Worm (Caenorhabditis elegans) whole organism, L2 larva: Measurements from ENCODE around the gene F54H12.4.
A peak's percentile ranks its signal among the peaks of the same experiment; 100 is the strongest.

ENCODE experiments used
- C34F6.9 ChIP-seq: fragments of 150-350 bp; optimal IDR thresholded peaks from 2 replicates; lab custom pipeline; 2014; ENCODE audit warnings: missing biosample characterization, missing genetic modification characterization
- F13H6.1 ChIP-seq: sonication (generic microtip); optimal IDR thresholded peaks from 2 replicates; lab custom pipeline; 2016; ENCODE audit warnings: missing genetic modification characterization, missing compliant biosample characterization
- R02D3.7 ChIP-seq: fragments of 150-350 bp; optimal IDR thresholded peaks from 2 replicates; lab custom pipeline; 2014; ENCODE audit warnings: missing biosample characterization, missing genetic modification characterization
- Y55F3AM.14 ChIP-seq: fragments of 200-800 bp; sonication (Bioruptor generic); optimal IDR thresholded peaks from 2 replicates; lab custom pipeline; 2018; ENCODE audit warnings: mild to moderate bottlenecking, missing genetic modification characterization, missing compliant biosample characterization
- ZK546.5 ChIP-seq: sonication (generic microtip); optimal IDR thresholded peaks from 2 replicates; lab custom pipeline; 2017; ENCODE audit warnings: missing biosample characterization, missing genetic modification characterization
- alr-1 ChIP-seq: fragments of 150-350 bp; optimal IDR thresholded peaks from 2 replicates; lab custom pipeline; 2014; ENCODE audit warnings: missing biosample characterization, missing genetic modification characterization
- aly-2 ChIP-seq: fragments of 150-350 bp; optimal IDR thresholded peaks from 2 replicates; lab custom pipeline; 2014; ENCODE audit warnings: missing biosample characterization, missing genetic modification characterization
- ama-1 ChIP-seq: fragments of 150-350 bp; optimal IDR thresholded peaks from 2 replicates; lab custom pipeline; 2018; ENCODE audit warnings: inconsistent platforms
- blmp-1 ChIP-seq: sonication (generic microtip); optimal IDR thresholded peaks from 2 replicates; lab custom pipeline; 2017; ENCODE audit warnings: missing genetic modification characterization, mild to moderate bottlenecking, missing compliant biosample characterization, antibody characterized with exemption, moderate library complexity; ENCODE audit not compliant: insufficient read depth
- ceh-16 ChIP-seq: fragments of 150-350 bp; optimal IDR thresholded peaks from 2 replicates; lab custom pipeline; 2014; ENCODE audit warnings: missing biosample characterization, missing genetic modification characterization
- ceh-82 ChIP-seq: fragments of 150-350 bp; optimal IDR thresholded peaks from 2 replicates; lab custom pipeline; 2014; ENCODE audit warnings: missing biosample characterization, missing genetic modification characterization
- crh-2 ChIP-seq: sonication (generic microtip); optimal IDR thresholded peaks from 2 replicates; lab custom pipeline; 2017; ENCODE audit warnings: missing biosample characterization, missing genetic modification characterization
- dmd-4 ChIP-seq: sonication (generic microtip); optimal IDR thresholded peaks from 2 replicates; lab custom pipeline; 2017; ENCODE audit warnings: missing biosample characterization, missing genetic modification characterization
- egl-27 ChIP-seq: sonication (generic microtip); optimal IDR thresholded peaks from 3 replicates; lab custom pipeline; 2017; ENCODE audit warnings: missing biosample characterization, missing genetic modification reagents, missing genetic modification characterization
- elt-1 ChIP-seq: fragments of 150-350 bp; optimal IDR thresholded peaks from 2 replicates; lab custom pipeline; 2014; ENCODE audit warnings: missing biosample characterization, missing genetic modification characterization
- elt-3 ChIP-seq: sonication (generic microtip); optimal IDR thresholded peaks from 2 replicates; lab custom pipeline; 2017; ENCODE audit warnings: missing biosample characterization, missing genetic modification characterization
- fos-1 ChIP-seq: fragments of 150-350 bp; optimal IDR thresholded peaks from 2 replicates; lab custom pipeline; 2014; ENCODE audit warnings: missing biosample characterization, missing genetic modification characterization
- gmeb-1 ChIP-seq: fragments of 150-350 bp; optimal IDR thresholded peaks from 2 replicates; lab custom pipeline; 2014; ENCODE audit warnings: missing biosample characterization, missing genetic modification characterization
- lin-11 ChIP-seq: fragments of 150-350 bp; sonication (generic microtip); optimal IDR thresholded peaks from 2 replicates; lab custom pipeline; 2014; ENCODE audit warnings: missing biosample characterization, missing genetic modification characterization, inconsistent platforms, mixed read lengths
- lin-13 ChIP-seq: fragments of 150-350 bp; optimal IDR thresholded peaks from 2 replicates; lab custom pipeline; 2014; ENCODE audit warnings: missing biosample characterization, missing genetic modification reagents, missing genetic modification characterization
- lin-39 ChIP-seq: fragments of 150-350 bp; optimal IDR thresholded peaks from 2 replicates; lab custom pipeline; 2014; ENCODE audit warnings: missing biosample characterization, missing genetic modification reagents, missing genetic modification characterization
- lsy-2 ChIP-seq, 2 experiments: fragments of 150-350 bp in 1 of 2; sonication (generic microtip) in 1 of 2; optimal IDR thresholded peaks; 2 replicates each; lab custom pipeline; 2014 to 2017; ENCODE audit warnings: missing biosample characterization in 2 of 2, missing genetic modification characterization in 2 of 2
- mab-5 ChIP-seq: fragments of 150-350 bp; optimal IDR thresholded peaks from 2 replicates; lab custom pipeline; 2014; ENCODE audit warnings: missing biosample characterization, missing genetic modification characterization
- mbf-1 ChIP-seq: sonication (generic microtip); optimal IDR thresholded peaks from 2 replicates; lab custom pipeline; 2017; ENCODE audit warnings: missing biosample characterization, missing genetic modification characterization
- mdl-1 ChIP-seq, 2 experiments: fragments of 150-350 bp in 1 of 2; sonication (generic microtip) in 1 of 2; optimal IDR thresholded peaks; 2 replicates each; lab custom pipeline; 2017; ENCODE audit warnings: missing biosample characterization in 2 of 2, missing genetic modification characterization in 2 of 2
- nhr-10 ChIP-seq: sonication (generic microtip); optimal IDR thresholded peaks from 2 replicates; lab custom pipeline; 2017; ENCODE audit warnings: missing biosample characterization, missing genetic modification characterization
- nhr-11 ChIP-seq: fragments of 150-350 bp; optimal IDR thresholded peaks from 2 replicates; lab custom pipeline; 2014; ENCODE audit warnings: missing biosample characterization, missing genetic modification characterization
- nhr-12 ChIP-seq: fragments of 150-350 bp; optimal IDR thresholded peaks from 2 replicates; lab custom pipeline; 2014; ENCODE audit warnings: missing biosample characterization, missing genetic modification characterization
- nhr-129 ChIP-seq: fragments of 150-350 bp; optimal IDR thresholded peaks from 2 replicates; lab custom pipeline; 2014; ENCODE audit warnings: missing biosample characterization, missing genetic modification characterization
- nhr-21 ChIP-seq: fragments of 150-350 bp; optimal IDR thresholded peaks from 2 replicates; lab custom pipeline; 2014; ENCODE audit warnings: missing biosample characterization, missing genetic modification characterization
- nhr-23 ChIP-seq: fragments of 150-350 bp; optimal IDR thresholded peaks from 2 replicates; lab custom pipeline; 2014; ENCODE audit warnings: missing biosample characterization, missing genetic modification reagents, missing genetic modification characterization
- nhr-237 ChIP-seq: fragments of 150-350 bp; optimal IDR thresholded peaks from 2 replicates; lab custom pipeline; 2014; ENCODE audit warnings: missing biosample characterization, missing genetic modification characterization
- nhr-25 ChIP-seq: fragments of 150-350 bp; sonication (generic microtip); optimal IDR thresholded peaks from 3 replicates; lab custom pipeline; 2014; ENCODE audit warnings: missing biosample characterization, missing genetic modification characterization
- nhr-6 ChIP-seq: fragments of 150-350 bp; optimal IDR thresholded peaks from 2 replicates; lab custom pipeline; 2014; ENCODE audit warnings: missing biosample characterization, missing genetic modification characterization
- nhr-77 ChIP-seq: fragments of 150-350 bp; optimal IDR thresholded peaks from 2 replicates; lab custom pipeline; 2014; ENCODE audit warnings: missing biosample characterization, missing genetic modification characterization
- peb-1 ChIP-seq: fragments of 150-350 bp; optimal IDR thresholded peaks from 2 replicates; lab custom pipeline; 2014; ENCODE audit warnings: missing biosample characterization, missing genetic modification characterization
- sem-4 ChIP-seq: fragments of 150-350 bp; optimal IDR thresholded peaks from 2 replicates; lab custom pipeline; 2014; ENCODE audit warnings: missing biosample characterization, missing genetic modification reagents, missing genetic modification characterization
- skn-1 ChIP-seq: sonication (generic microtip); optimal IDR thresholded peaks from 2 replicates; lab custom pipeline; 2017; ENCODE audit warnings: missing biosample characterization, missing genetic modification characterization
- sma-3 ChIP-seq: sonication (generic microtip); optimal IDR thresholded peaks from 2 replicates; lab custom pipeline; 2016; ENCODE audit warnings: missing genetic modification reagents, missing genetic modification characterization, missing compliant biosample characterization
- sma-9 ChIP-seq, 2 experiments: fragments of 150-350 bp in 1 of 2; sonication (generic microtip) in 1 of 2; optimal IDR thresholded peaks; 2 replicates each; lab custom pipeline; 2014 to 2016; ENCODE audit warnings: missing genetic modification characterization in 2 of 2, mild to moderate bottlenecking in 1 of 2, missing biosample characterization in 1 of 2, missing compliant biosample characterization in 1 of 2, missing genetic modification reagents in 1 of 2, moderate library complexity in 1 of 2
- snpc-4 ChIP-seq: fragments of 150-350 bp; optimal IDR thresholded peaks from 2 replicates; lab custom pipeline; 2014; ENCODE audit warnings: missing biosample characterization, missing genetic modification characterization
- unc-39 ChIP-seq: fragments of 150-350 bp; optimal IDR thresholded peaks from 2 replicates; lab custom pipeline; 2014; ENCODE audit warnings: missing biosample characterization, missing genetic modification characterization
- unc-55 ChIP-seq: fragments of 150-350 bp; sonication (generic microtip); optimal IDR thresholded peaks from 3 replicates; lab custom pipeline; 2014; ENCODE audit warnings: missing biosample characterization, missing genetic modification reagents, missing genetic modification characterization
- unc-62 ChIP-seq: fragments of 150-350 bp; optimal IDR thresholded peaks from 2 replicates; lab custom pipeline; 2014; ENCODE audit warnings: missing biosample characterization, missing genetic modification reagents, missing genetic modification characterization
- zag-1 ChIP-seq: fragments of 150-350 bp; optimal IDR thresholded peaks from 2 replicates; lab custom pipeline; 2014; ENCODE audit warnings: missing biosample characterization, missing genetic modification characterization
- ztf-1 ChIP-seq: fragments of 200-800 bp; sonication (Bioruptor generic); conservative IDR thresholded peaks from 2 replicates; pipeline ENCODE4 v1.3.6; 2022; ENCODE audit warnings: missing genetic modification characterization, missing compliant biosample characterization
- ztf-11 ChIP-seq: sonication (generic microtip); optimal IDR thresholded peaks from 2 replicates; lab custom pipeline; 2017; ENCODE audit warnings: missing biosample characterization, missing genetic modification characterization
- ztf-4 ChIP-seq: fragments of 150-350 bp; optimal IDR thresholded peaks from 2 replicates; lab custom pipeline; 2014; ENCODE audit warnings: missing biosample characterization, missing genetic modification characterization

Gene F54H12.4

DNA sequence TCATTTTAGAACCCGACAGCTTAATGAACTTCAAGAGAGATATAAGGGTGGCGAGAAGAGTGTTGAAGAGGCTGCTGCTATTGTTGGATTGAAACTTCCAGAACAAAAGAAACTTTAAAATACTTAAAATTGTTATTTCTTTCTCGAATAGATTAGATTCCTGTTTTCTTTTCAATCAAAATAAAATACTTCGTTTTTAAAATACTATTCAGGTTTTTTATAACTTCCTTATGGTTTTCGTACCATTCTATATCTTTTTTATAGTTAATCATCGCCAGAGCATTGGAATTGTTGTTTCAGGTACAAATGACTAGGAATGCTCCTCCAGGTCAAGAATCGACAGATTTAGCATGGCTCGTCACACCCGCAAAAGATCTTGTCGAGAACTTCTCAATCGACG is 21.1 kb downstream of the F54H12.4 start, which contains the start of gene kle-2:
TSS of gene kle-2 (plus strand) at position 301 of the 400 bp plus-strand sequence.
- TF ChIP-seq R02D3.7 (tag; lab: Kevin White, UChicago), result no peak

DNA sequence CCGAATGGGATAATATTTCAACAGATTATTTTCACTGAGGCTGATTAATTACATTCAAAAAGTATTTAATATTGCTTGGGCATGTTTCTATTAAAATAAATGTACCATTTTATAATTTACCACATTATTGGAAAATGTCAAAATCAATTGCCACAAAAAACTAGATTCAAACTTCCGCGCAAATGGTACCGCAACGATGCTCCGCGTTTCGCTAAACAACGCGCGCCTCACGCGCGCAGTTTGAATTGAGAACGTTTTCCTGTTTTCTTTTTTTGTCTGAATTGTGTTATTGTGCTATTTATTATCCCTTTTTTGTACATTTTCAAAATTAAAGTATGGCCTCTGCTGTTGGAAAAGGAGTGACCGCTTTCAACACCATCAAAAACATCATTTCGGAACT is 21.7 kb downstream of the F54H12.4 start, which contains the start of gene C29E4.12:
TSS of gene C29E4.12 (plus strand) at position 333 of the 400 bp plus-strand sequence.
- TF ChIP-seq ztf-4 (tag; lab: Kevin White, UChicago), result no peak
- no peak for TF ChIP-seq nhr-11 (tag; lab: Kevin White, UChicago)
- no peak for TF ChIP-seq Y55F3AM.14
- TF ChIP-seq lin-11 (tag; lab: Kevin White, UChicago), result peak; percentile 70
- TF ChIP-seq lin-39 (tag; lab: Kevin White, UChicago), result no peak
- TF ChIP-seq dmd-4 (tag; lab: Kevin White, UChicago), result no peak
- peak; percentile 51 to 88 for TF ChIP-seq lsy-2 (tag; optimal IDR thresholded peaks at IDR 0.05; lab: Kevin White, UChicago)
- no peak for TF ChIP-seq ztf-11 (tag; lab: Kevin White, UChicago)
- no peak for TF ChIP-seq peb-1 (tag; lab: Kevin White, UChicago)
- TF ChIP-seq R02D3.7 (tag; lab: Kevin White, UChicago), result peak; percentile 20
- TF ChIP-seq elt-3 (tag; lab: Kevin White, UChicago), result no peak
- peak; percentile 56 for TF ChIP-seq mab-5 (tag; lab: Kevin White, UChicago)
- peak; percentile 46 for TF ChIP-seq F13H6.1 (tag; lab: Kevin White, UChicago)
- no peak for TF ChIP-seq unc-39 (tag; lab: Kevin White, UChicago)
- peak; percentile 81 for TF ChIP-seq C34F6.9 (tag; lab: Kevin White, UChicago)
- no peak for TF ChIP-seq unc-62 (GFP tag; lab: Kevin White, UChicago)
- TF ChIP-seq unc-55 (GFP tag; lab: Kevin White, UChicago), result peak; percentile 86
- no peak for TF ChIP-seq nhr-12 (tag; lab: Kevin White, UChicago)
- TF ChIP-seq sma-3 (GFP tag; lab: Kevin White, UChicago), result peak; percentile 61
- peak; percentile 64 for TF ChIP-seq nhr-129 (tag; lab: Kevin White, UChicago)
- TF ChIP-seq nhr-25 (tag; lab: Kevin White, UChicago), result peak; percentile 60
- no peak for TF ChIP-seq ztf-1 (GFP tag; lab: Robert Waterston, UW)
- no peak for TF ChIP-seq nhr-23 (tag; lab: Kevin White, UChicago)
- no peak for TF ChIP-seq skn-1
- TF ChIP-seq elt-1 (tag; lab: Kevin White, UChicago), result no peak
- no peak for TF ChIP-seq snpc-4
- TF ChIP-seq nhr-6 (tag; lab: Kevin White, UChicago), result no peak
- peak; percentile 58 for TF ChIP-seq sma-9 (GFP tag; optimal IDR thresholded peaks at IDR 0.05; lab: Kevin White, UChicago)
- TF ChIP-seq sma-9 (tag; optimal IDR thresholded peaks at IDR 0.05; lab: Kevin White, UChicago), result no peak
- TF ChIP-seq blmp-1, result no peak
- TF ChIP-seq ama-1 (lab: Kevin White, UChicago), result peak; percentile 31
- TF ChIP-seq alr-1 (tag; lab: Kevin White, UChicago), result no peak
- no peak for TF ChIP-seq mbf-1 (tag; lab: Kevin White, UChicago)
- TF ChIP-seq nhr-237 (tag; lab: Kevin White, UChicago), result no peak
- TF ChIP-seq aly-2, result no peak
- TF ChIP-seq sem-4 (tag; lab: Kevin White, UChicago), result no peak
- TF ChIP-seq nhr-10, result no peak
- TF ChIP-seq nhr-77 (tag; lab: Kevin White, UChicago), result peak; percentile 30
- peak; percentile 42 for TF ChIP-seq nhr-21 (tag; lab: Kevin White, UChicago)
- TF ChIP-seq fos-1 (tag; lab: Kevin White, UChicago), result no peak
- no peak for TF ChIP-seq mdl-1 (tag; optimal IDR thresholded peaks at IDR 0.05; lab: Kevin White, UChicago)
- no peak for TF ChIP-seq zag-1 (tag; lab: Kevin White, UChicago)
- no peak for TF ChIP-seq egl-27 (tag; lab: Kevin White, UChicago)
- peak; percentile 68 for TF ChIP-seq lin-13 (GFP tag; lab: Kevin White, UChicago)
- TF ChIP-seq ceh-82 (tag; lab: Kevin White, UChicago), result no peak
- TF ChIP-seq gmeb-1 (tag; lab: Kevin White, UChicago), result peak; percentile 97
- peak; percentile 49 for TF ChIP-seq crh-2 (tag; lab: Kevin White, UChicago)
- TF ChIP-seq ZK546.5, result no peak
- TF ChIP-seq ceh-16, result no peak
- TF ChIP-seq, all 48 proteins: peak for 17
